Worm (Caenorhabditis elegans): ENCODE results near the gene T05A8.8.

ce11 chrII:2739619-2740018 lies 3.1 kb downstream of the T05A8.8 start, which contains the start of gene T05A8.6:
- TF ChIP-seq nhr-76 (tag; optimal IDR thresholded peaks at IDR 0.05) (no peak), ztf-11 (tag; optimal IDR thresholded peaks at IDR 0.05) (no peak), snpc-4 (tag; optimal IDR thresholded peaks at IDR 0.05) (no peak)

Data from whole organism, mixed stage, embryonic.